Fruit fly (Drosophila melanogaster) whole organism, prepupa: Measurements from ENCODE around the gene Ccdc58.
"Not testable (repeated sequence)": the region's sequence is repeated elsewhere in the genome, so short reads cannot be mapped to it uniquely, and the experiment has no call there.

Experiments used
- Blimp-1 ChIP-seq: fragments of 200-800 bp; sonication (Bioruptor generic); optimal IDR thresholded peaks from 3 replicates; lab custom pipeline; 2017; ENCODE audit warnings: missing biosample characterization, missing genetic modification characterization, mild to moderate bottlenecking, moderate library complexity, missing genetic modification reagents
- CG10631 ChIP-seq: fragments of 200-800 bp; sonication (Bioruptor generic); optimal IDR thresholded peaks from 2 replicates; lab custom pipeline; 2016; ENCODE audit warnings: missing biosample characterization, missing genetic modification characterization
- CG10669 ChIP-seq: fragments of 200-800 bp; sonication (Bioruptor generic); optimal IDR thresholded peaks from 3 replicates; lab custom pipeline; 2018; ENCODE audit warnings: missing biosample characterization, mild to moderate bottlenecking, missing genetic modification characterization, moderate library complexity
- CG11762 ChIP-seq: fragments of 200-800 bp; sonication (Bioruptor generic); optimal IDR thresholded peaks from 3 replicates; lab custom pipeline; 2016; ENCODE audit warnings: missing biosample characterization, missing genetic modification characterization; ENCODE audit not compliant: insufficient read depth
- CG11902 ChIP-seq: fragments of 200-800 bp; sonication (Bioruptor generic); optimal IDR thresholded peaks from 3 replicates; lab custom pipeline; 2016; ENCODE audit warnings: missing biosample characterization, missing genetic modification characterization
- CG15336 ChIP-seq: fragments of 200-800 bp; sonication (Bioruptor generic); IDR thresholded peaks from 2 replicates; pipeline ENCODE4 v1.3.6; 2022; ENCODE audit warnings: missing biosample characterization, missing genetic modification characterization
- CG3032 ChIP-seq: fragments of 200-800 bp; optimal IDR thresholded peaks from 2 replicates; lab custom pipeline; 2019; ENCODE audit warnings: missing biosample characterization, mild to moderate bottlenecking, missing genetic modification characterization, moderate library complexity
- CG31627 ChIP-seq: fragments of 200-800 bp; sonication (Bioruptor generic); optimal IDR thresholded peaks from 3 replicates; lab custom pipeline; 2016; ENCODE audit warnings: missing biosample characterization, missing genetic modification characterization
- CG34406 ChIP-seq: fragments of 200-800 bp; sonication (Bioruptor generic); optimal IDR thresholded peaks from 3 replicates; lab custom pipeline; 2016; ENCODE audit warnings: missing biosample characterization, missing genetic modification characterization
- CG6163 ChIP-seq: fragments of 200-800 bp; sonication (Bioruptor generic); IDR thresholded peaks from 3 replicates; pipeline ENCODE4 v1.3.6; 2022; ENCODE audit warnings: missing biosample characterization, missing genetic modification characterization
- CG6808 ChIP-seq: fragments of 200-800 bp; sonication (Bioruptor generic); optimal IDR thresholded peaks from 3 replicates; lab custom pipeline; 2017; ENCODE audit warnings: missing biosample characterization, missing genetic modification characterization, mild to moderate bottlenecking, moderate library complexity, missing genetic modification reagents
- CG6854 ChIP-seq: fragments of 200-800 bp; sonication (Bioruptor generic); optimal IDR thresholded peaks from 2 replicates; lab custom pipeline; 2017; ENCODE audit warnings: missing biosample characterization, mild to moderate bottlenecking, missing genetic modification characterization
- CG8632 ChIP-seq: fragments of 200-800 bp; sonication (Bioruptor generic); optimal IDR thresholded peaks from 3 replicates; lab custom pipeline; 2016; ENCODE audit warnings: missing biosample characterization, missing genetic modification characterization
- CG9139 ChIP-seq: fragments of 200-800 bp; sonication (Bioruptor generic); optimal IDR thresholded peaks from 3 replicates; lab custom pipeline; 2017; ENCODE audit warnings: missing biosample characterization, mild to moderate bottlenecking, missing genetic modification characterization
- Eip75B ChIP-seq: fragments of 200-800 bp; sonication (Bioruptor generic); optimal IDR thresholded peaks from 3 replicates; lab custom pipeline; 2016; ENCODE audit warnings: missing biosample characterization, missing genetic modification characterization
- Eip78C ChIP-seq: fragments of 200-800 bp; sonication (Bioruptor generic); peaks from one replicate; lab custom pipeline; 2016; ENCODE audit warnings: missing biosample characterization, missing genetic modification characterization
- Ets96B ChIP-seq: fragments of 200-800 bp; optimal IDR thresholded peaks from 2 replicates; lab custom pipeline; 2019; ENCODE audit warnings: missing biosample characterization, mild to moderate bottlenecking, missing genetic modification characterization, moderate library complexity
- Hr38 ChIP-seq: sonication (Bioruptor generic); optimal IDR thresholded peaks from 2 replicates; lab custom pipeline; 2016; ENCODE audit warnings: missing biosample characterization, missing genetic modification characterization
- Hr39 ChIP-seq: fragments of 200-800 bp; sonication (Bioruptor generic); optimal IDR thresholded peaks from 2 replicates; lab custom pipeline; 2016; ENCODE audit warnings: missing biosample characterization, missing genetic modification characterization
- Hr4 ChIP-seq: fragments of 200-800 bp; sonication (Bioruptor generic); optimal IDR thresholded peaks from 3 replicates; lab custom pipeline; 2016; ENCODE audit warnings: missing biosample characterization, missing genetic modification characterization
- Met ChIP-seq: fragments of 200-800 bp; sonication (Bioruptor generic); optimal IDR thresholded peaks from 3 replicates; lab custom pipeline; 2016; ENCODE audit warnings: missing biosample characterization, missing genetic modification characterization
- Smox ChIP-seq: fragments of 200-800 bp; sonication (Bioruptor generic); optimal IDR thresholded peaks from 3 replicates; lab custom pipeline; 2016; ENCODE audit warnings: missing biosample characterization, missing genetic modification characterization
- acj6 ChIP-seq: fragments of 200-800 bp; sonication (Bioruptor generic); optimal IDR thresholded peaks from 3 replicates; lab custom pipeline; 2016; ENCODE audit warnings: missing biosample characterization, missing genetic modification characterization
- cyc ChIP-seq: fragments of 200-800 bp; sonication (Bioruptor generic); optimal IDR thresholded peaks from 3 replicates; lab custom pipeline; 2016; ENCODE audit warnings: missing biosample characterization, missing genetic modification characterization
- dac ChIP-seq: fragments of 200-800 bp; sonication (Bioruptor generic); optimal IDR thresholded peaks from 2 replicates; lab custom pipeline; 2017; ENCODE audit warnings: missing biosample characterization, mild to moderate bottlenecking, missing genetic modification characterization
- esn ChIP-seq: fragments of 200-800 bp; sonication (Bioruptor generic); optimal IDR thresholded peaks from 2 replicates; lab custom pipeline; 2016; ENCODE audit warnings: missing biosample characterization, mild to moderate bottlenecking, missing genetic modification characterization, moderate library complexity
- fd59A ChIP-seq: fragments of 200-800 bp; sonication (Bioruptor generic); optimal IDR thresholded peaks from 2 replicates; lab custom pipeline; 2017; ENCODE audit warnings: missing biosample characterization, mild to moderate bottlenecking, missing genetic modification characterization, missing genetic modification reagents
- fkh ChIP-seq: fragments of 200-800 bp; sonication (Bioruptor generic); optimal IDR thresholded peaks from 3 replicates; lab custom pipeline; 2017; ENCODE audit warnings: missing biosample characterization, mild to moderate bottlenecking, missing genetic modification characterization, moderate library complexity
- lz ChIP-seq: fragments of 200-800 bp; sonication (Bioruptor generic); optimal IDR thresholded peaks from 3 replicates; lab custom pipeline; 2016; ENCODE audit warnings: missing biosample characterization, missing genetic modification characterization
- net ChIP-seq: fragments of 200-800 bp; sonication (Bioruptor generic); optimal IDR thresholded peaks from 3 replicates; lab custom pipeline; 2016; ENCODE audit warnings: missing biosample characterization, missing genetic modification characterization
- pdm3 ChIP-seq: fragments of 200-800 bp; sonication (Bioruptor generic); optimal IDR thresholded peaks from 3 replicates; lab custom pipeline; 2016; ENCODE audit warnings: missing biosample characterization, missing genetic modification characterization
- salr ChIP-seq, 2 experiments: fragments of 200-800 bp; sonication (Bioruptor generic); optimal IDR thresholded peaks; 3 replicates each; lab custom pipeline; 2016 to 2018; ENCODE audit warnings: missing biosample characterization in 2 of 2, missing genetic modification characterization in 2 of 2, mild to moderate bottlenecking in 1 of 2
- spab ChIP-seq: fragments of 200-800 bp; sonication (Bioruptor generic); optimal IDR thresholded peaks from 2 replicates; lab custom pipeline; 2017; ENCODE audit warnings: missing biosample characterization, mild to moderate bottlenecking, missing genetic modification characterization, missing genetic modification reagents
- ss ChIP-seq, 2 experiments: fragments of 200-800 bp; sonication (Bioruptor generic); optimal IDR thresholded peaks; 2 replicates in 1 of 2; 3 replicates in 1 of 2; lab custom pipeline; 2017 to 2018; ENCODE audit warnings: mild to moderate bottlenecking in 2 of 2, missing biosample characterization in 2 of 2, missing genetic modification characterization in 2 of 2, moderate library complexity in 1 of 2
- svp ChIP-seq: fragments of 200-800 bp; sonication (Bioruptor generic); peaks from one replicate; lab custom pipeline; 2016; ENCODE audit warnings: missing biosample characterization, missing genetic modification characterization
- vri ChIP-seq: fragments of 200-800 bp; sonication (Bioruptor generic); optimal IDR thresholded peaks from 3 replicates; lab custom pipeline; 2016; ENCODE audit warnings: missing biosample characterization, mild to moderate bottlenecking, missing genetic modification characterization

Gene Ccdc58

dm6 chr3L:19804908-19805307 is at the start of gene Ccdc58, which contains the start of gene TORIP:
Ccdc58 (plus strand) TSS chr3L:19805181.
TORIP (minus strand) TSS chr3L:19805080.
- no peak for TF ChIP-seq CG11902 (GFP tag; lab: Kevin White, UChicago)
- TF ChIP-seq Hr4 (GFP tag; lab: Kevin White, UChicago): no peak
- no peak for TF ChIP-seq CG6163 (GFP tag; lab: Robert Waterston, UW)
- no peak for TF ChIP-seq Hr38 (GFP tag; lab: Kevin White, UChicago)
- TF ChIP-seq spab (GFP tag; lab: Kevin White, UChicago): no peak
- TF ChIP-seq CG6854 (GFP tag; lab: Kevin White, UChicago): no peak
- TF ChIP-seq acj6 (GFP tag; lab: Kevin White, UChicago): no peak
- no peak for TF ChIP-seq Eip75B (GFP tag; lab: Kevin White, UChicago)
- no peak for TF ChIP-seq salr (GFP tag; optimal IDR thresholded peaks at IDR 0.05; lab: Kevin White, UChicago)
- TF ChIP-seq Smox: no peak
- TF ChIP-seq net (GFP tag; lab: Kevin White, UChicago): no peak
- TF ChIP-seq Eip78C (GFP tag; lab: Kevin White, UChicago): no peak
- TF ChIP-seq CG10631 (GFP tag; lab: Kevin White, UChicago): no peak
- TF ChIP-seq Hr39 (GFP tag; lab: Kevin White, UChicago): no peak
- TF ChIP-seq CG15336 (GFP tag; lab: Robert Waterston, UW): no peak
- no peak for TF ChIP-seq Met (GFP tag; lab: Kevin White, UChicago)
- TF ChIP-seq CG11762 (GFP tag; lab: Kevin White, UChicago): no peak
- TF ChIP-seq CG31627 (GFP tag; lab: Kevin White, UChicago): no peak
- TF ChIP-seq ss (GFP tag; optimal IDR thresholded peaks at IDR 0.05; lab: Kevin White, UChicago): no peak

- TF ChIP-seq CG10631, spab, lz (GFP tag; lab: Kevin White, UChicago): not testable (repeated sequence)
These were observed 44.9 kb upstream of the Ccdc58 start, which contains the start of gene Vtld for dm6 chr3L:19760109-19760508. Vtld (plus strand) TSS chr3L:19760409.

DNA sequence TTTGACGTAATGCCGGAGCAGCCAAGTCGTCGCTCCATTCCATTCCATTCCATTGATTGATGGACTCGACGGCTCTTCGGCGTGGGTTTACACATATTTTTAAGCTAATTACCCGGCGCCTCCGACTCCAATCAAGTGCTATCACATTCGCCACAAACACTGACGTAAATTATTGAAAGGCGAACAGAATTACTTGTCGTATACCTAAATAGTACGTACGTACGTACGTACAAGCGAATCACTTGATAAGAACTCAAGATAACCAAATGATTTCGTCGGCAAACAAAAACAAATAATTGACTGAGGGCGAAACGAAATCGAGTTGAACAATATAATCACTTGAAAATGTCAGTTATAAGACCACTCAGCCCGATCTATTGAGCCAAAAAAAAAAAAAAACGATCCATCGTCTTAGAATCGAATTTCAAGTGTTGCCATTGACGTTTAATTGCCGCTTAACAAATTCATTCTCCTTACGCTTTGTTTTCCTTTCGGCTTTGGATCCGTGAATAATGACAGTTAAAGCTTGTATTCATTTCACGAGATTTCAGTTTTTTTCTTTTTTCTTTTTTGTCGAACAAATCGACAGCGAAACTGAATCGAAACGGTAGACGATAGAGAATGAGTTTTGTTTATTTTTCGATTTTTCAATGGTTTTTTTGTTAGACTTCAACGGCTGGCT is 27.6 kb upstream of the Ccdc58 start:
- peak; percentile 38 for TF ChIP-seq vri (GFP tag; lab: Kevin White, UChicago)
- TF ChIP-seq CG8632 (GFP tag; lab: Kevin White, UChicago): no peak
- TF ChIP-seq fkh: peak; percentile 35
- peak; percentile 84 for TF ChIP-seq svp (GFP tag; lab: Kevin White, UChicago)

- TF ChIP-seq fkh (peak; percentile 49), Blimp-1 (GFP tag; lab: Kevin White, UChicago) (no peak), pdm3 (GFP tag; lab: Kevin White, UChicago) (no peak)
- TF ChIP-seq, all 60 proteins: peak for 1
These were observed 26.5 kb upstream of the Ccdc58 start for dm6 chr3L:19778530-19778929.

DNA sequence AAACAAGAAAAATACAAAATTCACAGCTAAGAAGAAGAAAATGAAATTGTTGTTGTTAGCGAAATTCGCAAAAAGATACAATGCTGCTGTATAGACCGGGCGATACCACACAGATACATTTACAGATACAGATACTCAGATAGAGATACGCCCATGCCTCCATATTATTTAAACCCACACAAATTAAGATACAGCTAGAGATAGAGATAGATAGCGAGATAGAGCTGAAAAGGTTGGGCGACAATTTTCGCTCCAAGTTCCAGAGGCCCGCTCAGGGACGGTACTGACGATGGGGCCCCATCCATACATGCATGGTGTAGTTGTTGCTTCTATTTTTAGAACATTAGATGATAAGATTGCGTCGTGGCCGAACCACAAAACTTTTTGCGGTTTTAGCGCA is 17.3 kb upstream of the Ccdc58 start:
- TF ChIP-seq vri (GFP tag; lab: Kevin White, UChicago): peak; percentile 4
- TF ChIP-seq fkh: peak; percentile 40
- no peak for TF ChIP-seq CG3032 (tag; lab: Kevin White, UChicago)

DNA sequence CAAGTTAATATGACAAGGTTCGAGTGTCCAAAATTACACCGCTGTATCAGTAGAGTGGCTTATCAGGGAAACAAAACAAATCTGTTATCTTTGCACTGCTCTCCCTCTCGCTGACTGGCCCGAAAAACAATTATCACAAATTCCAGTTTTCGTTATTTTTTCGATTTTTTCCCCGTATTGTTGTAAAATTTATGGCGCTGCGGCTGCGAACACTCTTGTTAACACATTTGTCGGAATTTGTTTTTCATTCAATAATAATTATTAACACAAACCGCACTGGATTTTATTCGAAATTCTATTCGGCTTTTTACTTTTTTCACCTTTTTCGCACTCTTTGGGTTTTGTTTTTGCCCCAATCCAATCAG is 14.4 kb upstream of the Ccdc58 start:
- TF ChIP-seq salr (GFP tag; optimal IDR thresholded peaks at IDR 0.05; lab: Kevin White, UChicago) (no peak), esn (GFP tag; lab: Kevin White, UChicago) (no peak), CG31627 (GFP tag; lab: Kevin White, UChicago) (no peak), Ets96B (tag; lab: Kevin White, UChicago) (no peak), CG10669 (no peak), dac (GFP tag; lab: Kevin White, UChicago) (no peak), spab (GFP tag; lab: Kevin White, UChicago) (no peak), fd59A (GFP tag; lab: Kevin White, UChicago) (no peak), Eip78C (GFP tag; lab: Kevin White, UChicago) (no peak), CG11762 (GFP tag; lab: Kevin White, UChicago) (no peak), ss (GFP tag; optimal IDR thresholded peaks at IDR 0.05; lab: Kevin White, UChicago) (no peak), cyc (no peak), Smox (no peak), CG34406 (no peak), Hr4 (GFP tag; lab: Kevin White, UChicago) (no peak), Hr39 (GFP tag; lab: Kevin White, UChicago) (no peak), CG6808 (GFP tag; lab: Kevin White, UChicago) (no peak), CG9139 (GFP tag; lab: Kevin White, UChicago) (no peak)
